Fruit fly (Drosophila melanogaster) whole organism, adult: ENCODE data around the gene Fum3.

Experiments used
- CG11617 ChIP-seq: fragments of 200-800 bp; sonication (Bioruptor generic); optimal IDR thresholded peaks from 2 replicates; lab custom pipeline; 2017; ENCODE audit warnings: mild to moderate bottlenecking, missing biosample characterization, missing genetic modification reagents, missing genetic modification characterization
- CG12768 ChIP-seq: fragments of 200-800 bp; sonication (Bioruptor generic); optimal IDR thresholded peaks from 2 replicates; lab custom pipeline; 2017; ENCODE audit warnings: missing biosample characterization, missing genetic modification characterization, mild to moderate bottlenecking, moderate library complexity, missing genetic modification reagents
- CG14711 ChIP-seq: fragments of 200-800 bp; sonication (Bioruptor generic); optimal IDR thresholded peaks from 2 replicates; lab custom pipeline; 2018; ENCODE audit warnings: missing biosample characterization, mild to moderate bottlenecking, missing genetic modification characterization, moderate library complexity
- CG1620 ChIP-seq: fragments of 200-800 bp; sonication (Bioruptor generic); optimal IDR thresholded peaks from 2 replicates; lab custom pipeline; 2016; ENCODE audit warnings: missing biosample characterization, missing genetic modification characterization
- CG33017 ChIP-seq: fragments of 200-800 bp; sonication (Bioruptor generic); optimal IDR thresholded peaks from 2 replicates; lab custom pipeline; 2018; ENCODE audit warnings: missing biosample characterization, mild to moderate bottlenecking, missing genetic modification characterization, moderate library complexity
- CG5204 ChIP-seq: fragments of 200-800 bp; sonication (Bioruptor generic); optimal IDR thresholded peaks from 2 replicates; lab custom pipeline; 2016; ENCODE audit warnings: missing biosample characterization, missing genetic modification characterization
- CG7045 ChIP-seq: fragments of 200-800 bp; sonication (Bioruptor generic); optimal IDR thresholded peaks from 2 replicates; lab custom pipeline; 2017; ENCODE audit warnings: missing biosample characterization, mild to moderate bottlenecking, missing genetic modification characterization
- CG7101 ChIP-seq: fragments of 200-800 bp; sonication (Bioruptor generic); optimal IDR thresholded peaks from 2 replicates; lab custom pipeline; 2018; ENCODE audit warnings: missing biosample characterization, mild to moderate bottlenecking, missing genetic modification characterization, moderate library complexity
- Clk ChIP-seq: fragments of 200-800 bp; sonication (Bioruptor generic); optimal IDR thresholded peaks from 2 replicates; lab custom pipeline; 2017; ENCODE audit warnings: missing biosample characterization, missing genetic modification characterization
- Crg-1 ChIP-seq: fragments of 200-800 bp; sonication (Bioruptor generic); optimal IDR thresholded peaks from 2 replicates; lab custom pipeline; 2016; ENCODE audit warnings: missing biosample characterization, missing genetic modification characterization
- Hr96 ChIP-seq: fragments of 200-800 bp; sonication (Bioruptor generic); optimal IDR thresholded peaks from 2 replicates; lab custom pipeline; 2016; ENCODE audit warnings: missing biosample characterization, missing genetic modification characterization
- Mnt ChIP-seq: fragments of 200-800 bp; sonication (Bioruptor generic); optimal IDR thresholded peaks from 2 replicates; lab custom pipeline; 2016; ENCODE audit warnings: missing biosample characterization, mild to moderate bottlenecking, missing genetic modification characterization
- bab1 ChIP-seq: fragments of 200-800 bp; sonication (Bioruptor generic); optimal IDR thresholded peaks from 3 replicates; lab custom pipeline; 2019; ENCODE audit warnings: missing biosample characterization, mild to moderate bottlenecking, missing genetic modification characterization, moderate library complexity
- cic ChIP-seq: fragments of 200-800 bp; sonication (Bioruptor generic); optimal IDR thresholded peaks from 2 replicates; lab custom pipeline; 2017; ENCODE audit warnings: missing biosample characterization, mild to moderate bottlenecking, missing genetic modification characterization, moderate library complexity
- cnc ChIP-seq, 2 experiments: fragments of >200 bp; optimal IDR thresholded peaks; 2 replicates each; lab custom pipeline; 2017
- kay ChIP-seq: fragments of 200-800 bp; sonication (Bioruptor generic); peaks from one replicate; lab custom pipeline; 2016; ENCODE audit warnings: missing biosample characterization, missing genetic modification characterization, borderline replicate concordance
- ovo ChIP-seq: fragments of 200-800 bp; sonication (Bioruptor generic); optimal IDR thresholded peaks from 2 replicates; lab custom pipeline; 2016; ENCODE audit warnings: missing biosample characterization, missing genetic modification characterization
- pad ChIP-seq: fragments of 200-800 bp; sonication (Bioruptor generic); optimal IDR thresholded peaks from 3 replicates; lab custom pipeline; 2017; ENCODE audit warnings: missing biosample characterization, missing genetic modification characterization, mild to moderate bottlenecking, moderate library complexity, missing genetic modification reagents
- tj ChIP-seq: fragments of 200-800 bp; sonication (Bioruptor generic); optimal IDR thresholded peaks from 3 replicates; lab custom pipeline; 2017; ENCODE audit warnings: missing biosample characterization, mild to moderate bottlenecking, missing genetic modification characterization, moderate library complexity
- toe ChIP-seq: fragments of 200-800 bp; sonication (Bioruptor generic); optimal IDR thresholded peaks from 2 replicates; lab custom pipeline; 2016; ENCODE audit warnings: missing biosample characterization, missing genetic modification characterization

Fum3 gene

DNA sequence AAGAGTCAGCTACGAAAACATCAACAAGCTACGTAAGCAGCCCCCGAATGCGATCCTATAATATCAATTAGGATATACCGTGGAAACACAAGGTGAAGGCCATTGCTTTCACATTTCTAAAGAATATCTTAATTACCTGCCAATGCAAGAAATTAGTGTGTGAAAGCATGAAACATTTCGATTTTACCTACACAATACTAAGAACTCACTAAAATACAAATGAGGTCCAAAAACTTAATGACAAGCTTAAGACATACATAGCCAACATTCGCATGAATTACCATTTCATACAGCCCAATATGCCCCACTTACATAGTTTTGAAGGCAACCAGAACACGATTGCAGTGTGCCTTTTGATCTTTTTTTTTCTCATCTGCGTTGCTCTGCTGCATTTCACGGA is 36.0 kb downstream of the Fum3 start:
- no peak for TF ChIP-seq toe (GFP tag; lab: Kevin White, UChicago)
- TF ChIP-seq pad (GFP tag; lab: Kevin White, UChicago) = no peak
- TF ChIP-seq CG5204 (GFP tag; lab: Kevin White, UChicago) = no peak
- no peak for TF ChIP-seq CG11617
- no peak for TF ChIP-seq ovo (GFP tag; lab: Kevin White, UChicago)
- no peak for TF ChIP-seq CG33017 (tag; lab: Kevin White, UChicago)
- TF ChIP-seq kay (GFP tag; lab: Kevin White, UChicago) = no peak
- TF ChIP-seq tj (GFP tag; lab: Kevin White, UChicago) = no peak
- TF ChIP-seq bab1 (GFP tag; lab: Kevin White, UChicago) = no peak
- TF ChIP-seq Mnt = no peak
- no peak for TF ChIP-seq CG12768 (GFP tag; lab: Kevin White, UChicago)
- TF ChIP-seq CG7045 (GFP tag; lab: Kevin White, UChicago) = no peak
- no peak for TF ChIP-seq Crg-1 (GFP tag; lab: Kevin White, UChicago)
- TF ChIP-seq Clk = no peak
- TF ChIP-seq CG14711 (tag; lab: Kevin White, UChicago) = no peak
- TF ChIP-seq Hr96 (GFP tag; lab: Kevin White, UChicago) = no peak
- no peak for TF ChIP-seq cic (GFP tag; lab: Kevin White, UChicago)
- TF ChIP-seq CG1620 (GFP tag; lab: Kevin White, UChicago) = no peak
- TF ChIP-seq CG7101 (tag; lab: Kevin White, UChicago) = no peak

DNA sequence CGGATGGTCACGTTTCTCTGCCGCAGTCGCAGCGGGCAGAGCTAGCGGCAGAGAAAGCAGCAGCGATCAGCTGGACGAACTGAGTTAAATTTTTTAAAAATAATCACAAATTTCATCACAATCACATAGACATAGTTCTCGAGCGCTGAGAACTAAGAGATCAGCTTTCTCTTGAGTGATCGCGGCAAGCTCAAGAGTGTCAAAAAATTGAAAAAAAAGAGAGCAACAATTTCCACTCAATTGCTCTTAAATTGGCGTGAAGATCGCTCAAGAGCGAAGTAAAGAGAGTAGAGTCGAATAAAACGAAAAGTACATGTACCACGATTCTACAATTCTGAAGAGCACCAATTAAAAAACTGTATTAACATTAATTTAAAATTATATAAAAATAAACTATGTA is 37.3 kb downstream of the Fum3 start:
- TF ChIP-seq kay (GFP tag; lab: Kevin White, UChicago) (peak; percentile 38), ovo (GFP tag; lab: Kevin White, UChicago) (no peak)

DNA sequence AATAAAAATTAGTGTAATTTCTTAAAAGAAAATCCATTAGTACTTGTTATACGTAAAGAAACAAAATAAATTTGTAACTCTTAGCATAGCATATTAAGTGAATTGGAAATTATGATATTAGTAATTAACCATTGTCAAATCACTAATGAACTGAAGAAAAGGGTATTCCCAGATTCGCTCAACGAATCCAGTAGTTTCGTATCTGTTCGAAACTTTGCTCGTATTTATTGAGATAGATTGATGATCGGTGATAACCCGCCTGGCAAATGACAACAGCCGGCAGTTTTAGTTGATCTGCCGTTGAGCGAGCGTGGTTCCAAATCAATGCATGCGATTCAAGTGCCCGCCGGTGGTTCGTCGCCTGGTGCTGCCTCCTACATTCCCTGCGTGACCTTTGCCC is 40.8 kb downstream of the Fum3 start, which contains the start of gene CG7560:
Gene CG7560, plus strand, starts transcription at position 301 of the 400 bp plus-strand sequence.
- TF ChIP-seq toe (GFP tag; lab: Kevin White, UChicago) = no peak
- TF ChIP-seq cic (GFP tag; lab: Kevin White, UChicago) = no peak
- TF ChIP-seq Clk = no peak
- no peak for TF ChIP-seq CG7101 (tag; lab: Kevin White, UChicago)
- TF ChIP-seq tj (GFP tag; lab: Kevin White, UChicago) = no peak
- no peak for TF ChIP-seq Crg-1 (GFP tag; lab: Kevin White, UChicago)
- TF ChIP-seq CG5204 (GFP tag; lab: Kevin White, UChicago) = no peak
- no peak for TF ChIP-seq Hr96 (GFP tag; lab: Kevin White, UChicago)
- no peak for TF ChIP-seq CG11617
- TF ChIP-seq CG7045 (GFP tag; lab: Kevin White, UChicago) = no peak
- no peak for TF ChIP-seq CG33017 (tag; lab: Kevin White, UChicago)
- no peak for TF ChIP-seq pad (GFP tag; lab: Kevin White, UChicago)
- TF ChIP-seq CG1620 (GFP tag; lab: Kevin White, UChicago) = no peak
- TF ChIP-seq kay (GFP tag; lab: Kevin White, UChicago) = no peak
- no peak for TF ChIP-seq Mnt

DNA sequence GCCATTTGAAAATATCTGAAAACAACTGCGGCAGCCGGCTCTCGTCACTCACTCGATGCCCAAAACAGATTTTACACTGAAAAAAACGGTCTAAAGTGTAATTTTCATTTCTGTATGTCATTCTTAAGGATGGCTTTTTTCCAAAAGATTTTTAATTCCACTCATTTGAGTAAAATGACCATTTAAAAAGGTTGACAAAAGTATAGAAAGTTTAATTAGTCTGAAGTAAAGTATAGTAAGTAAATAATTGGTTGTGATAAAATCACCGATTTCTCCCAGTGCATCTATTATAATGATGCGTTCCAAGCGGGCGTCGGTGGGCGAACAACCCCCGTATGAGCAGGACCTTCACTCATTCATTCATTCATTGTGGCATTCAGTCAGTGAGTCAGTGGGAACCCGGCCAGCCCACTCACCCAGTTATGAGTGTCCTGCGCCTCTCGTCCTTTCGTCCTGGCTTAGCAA is 43.3 kb downstream of the Fum3 start:
- TF ChIP-seq cnc (optimal IDR thresholded peaks at IDR 0.05; lab: Kevin White, UChicago) = no peak
- no peak for TF ChIP-seq Mnt
- no peak for TF ChIP-seq CG7101 (tag; lab: Kevin White, UChicago)

DNA sequence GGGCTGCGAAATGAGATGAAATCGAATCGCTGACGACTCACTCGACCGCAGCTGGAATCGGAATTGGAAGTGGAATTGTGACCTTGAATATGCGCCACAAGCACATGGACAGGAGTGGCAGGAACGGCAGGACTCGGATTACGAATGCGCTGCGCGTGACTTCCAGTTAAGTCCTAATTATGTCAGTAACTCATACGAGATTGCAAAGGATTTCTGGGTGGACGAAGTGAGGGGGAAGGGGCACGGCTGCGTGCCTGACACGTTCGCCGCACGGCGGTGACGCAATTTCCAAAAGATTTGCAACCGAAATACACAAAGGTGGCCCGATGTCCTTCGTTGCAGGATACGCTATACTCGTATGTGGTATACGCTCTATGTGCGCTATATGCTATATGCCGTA is 43.8 kb downstream of the Fum3 start:
- TF ChIP-seq CG12768 (GFP tag; lab: Kevin White, UChicago) (no peak), cnc (optimal IDR thresholded peaks at IDR 0.05; lab: Kevin White, UChicago) (no peak), CG14711 (tag; lab: Kevin White, UChicago) (no peak), Clk (no peak), CG33017 (tag; lab: Kevin White, UChicago) (no peak), ovo (GFP tag; lab: Kevin White, UChicago) (no peak), Crg-1 (GFP tag; lab: Kevin White, UChicago) (no peak), pad (GFP tag; lab: Kevin White, UChicago) (no peak), cic (GFP tag; lab: Kevin White, UChicago) (no peak), bab1 (GFP tag; lab: Kevin White, UChicago) (no peak)

DNA sequence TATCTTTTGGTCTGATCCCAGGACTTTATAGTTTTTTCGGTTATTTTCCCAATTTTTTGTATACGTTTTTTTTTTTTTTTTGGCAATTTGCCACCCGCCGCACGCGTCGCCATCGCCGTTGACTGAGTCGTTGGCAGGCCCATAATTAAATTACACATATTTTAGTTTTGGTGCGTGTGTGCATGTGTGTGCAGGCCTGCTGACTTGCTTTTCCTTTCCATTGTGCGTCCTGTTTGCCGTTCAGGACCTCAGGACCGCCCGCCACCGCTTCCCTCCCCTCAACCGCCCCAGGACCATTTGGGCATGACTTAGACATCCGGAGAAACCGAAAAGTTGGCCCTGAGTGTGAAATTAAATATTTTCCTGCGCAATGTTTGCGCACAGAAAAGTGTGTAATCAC is 44.7 kb downstream of the Fum3 start:
- TF ChIP-seq CG7045 (GFP tag; lab: Kevin White, UChicago) = no peak
- no peak for TF ChIP-seq Mnt
- TF ChIP-seq CG1620 (GFP tag; lab: Kevin White, UChicago) = no peak
- no peak for TF ChIP-seq ovo (GFP tag; lab: Kevin White, UChicago)
- TF ChIP-seq bab1 (GFP tag; lab: Kevin White, UChicago) = no peak
- no peak for TF ChIP-seq tj (GFP tag; lab: Kevin White, UChicago)
- TF ChIP-seq cnc (optimal IDR thresholded peaks at IDR 0.05; lab: Kevin White, UChicago) = no peak
- no peak for TF ChIP-seq toe (GFP tag; lab: Kevin White, UChicago)
- no peak for TF ChIP-seq pad (GFP tag; lab: Kevin White, UChicago)
- no peak for TF ChIP-seq CG33017 (tag; lab: Kevin White, UChicago)
- TF ChIP-seq CG11617 = no peak

DNA sequence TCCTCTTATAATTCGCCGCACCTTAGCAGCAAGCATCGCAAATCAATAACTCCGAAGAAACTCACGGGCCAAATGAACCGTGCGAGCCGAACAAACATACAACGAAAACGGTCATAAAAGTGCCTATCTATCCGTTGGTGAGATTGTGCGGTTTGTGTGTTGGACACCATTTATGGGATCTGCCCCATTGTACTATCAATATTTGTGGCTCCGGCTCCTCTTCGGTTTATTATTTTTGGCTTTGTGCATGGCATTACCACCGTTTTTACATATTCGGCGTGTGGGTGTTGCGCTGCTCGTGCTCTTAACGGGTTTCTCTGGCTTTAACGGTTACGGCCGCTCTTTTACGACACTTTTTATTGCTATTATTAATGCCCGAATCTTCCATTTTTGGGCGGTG is 46.3 kb downstream of the Fum3 start:
- TF ChIP-seq Crg-1 (GFP tag; lab: Kevin White, UChicago) (no peak), CG14711 (tag; lab: Kevin White, UChicago) (no peak), Mnt (no peak), tj (GFP tag; lab: Kevin White, UChicago) (no peak), CG7101 (tag; lab: Kevin White, UChicago) (no peak), bab1 (GFP tag; lab: Kevin White, UChicago) (no peak), CG5204 (GFP tag; lab: Kevin White, UChicago) (no peak), cic (GFP tag; lab: Kevin White, UChicago) (no peak), CG1620 (GFP tag; lab: Kevin White, UChicago) (no peak), CG7045 (GFP tag; lab: Kevin White, UChicago) (no peak), ovo (GFP tag; lab: Kevin White, UChicago) (no peak), CG33017 (tag; lab: Kevin White, UChicago) (no peak)
